Worm (Caenorhabditis elegans) whole organism, L2 larva: ENCODE results near the gene algn-3.

Source experiments
- C34F6.9 ChIP-seq: fragments of 150-350 bp; optimal IDR thresholded peaks from 2 replicates; lab custom pipeline; 2014; ENCODE audit warnings: missing biosample characterization, missing genetic modification characterization
- F13H6.1 ChIP-seq: sonication (generic microtip); optimal IDR thresholded peaks from 2 replicates; lab custom pipeline; 2016; ENCODE audit warnings: missing genetic modification characterization, missing compliant biosample characterization
- alr-1 ChIP-seq: fragments of 150-350 bp; optimal IDR thresholded peaks from 2 replicates; lab custom pipeline; 2014; ENCODE audit warnings: missing biosample characterization, missing genetic modification characterization
- aly-2 ChIP-seq: fragments of 150-350 bp; optimal IDR thresholded peaks from 2 replicates; lab custom pipeline; 2014; ENCODE audit warnings: missing biosample characterization, missing genetic modification characterization
- ama-1 ChIP-seq: fragments of 150-350 bp; optimal IDR thresholded peaks from 2 replicates; lab custom pipeline; 2018; ENCODE audit warnings: inconsistent platforms
- ceh-16 ChIP-seq: fragments of 150-350 bp; optimal IDR thresholded peaks from 2 replicates; lab custom pipeline; 2014; ENCODE audit warnings: missing biosample characterization, missing genetic modification characterization
- crh-2 ChIP-seq: sonication (generic microtip); optimal IDR thresholded peaks from 2 replicates; lab custom pipeline; 2017; ENCODE audit warnings: missing biosample characterization, missing genetic modification characterization
- dmd-4 ChIP-seq: sonication (generic microtip); optimal IDR thresholded peaks from 2 replicates; lab custom pipeline; 2017; ENCODE audit warnings: missing biosample characterization, missing genetic modification characterization
- elt-1 ChIP-seq: fragments of 150-350 bp; optimal IDR thresholded peaks from 2 replicates; lab custom pipeline; 2014; ENCODE audit warnings: missing biosample characterization, missing genetic modification characterization
- fos-1 ChIP-seq: fragments of 150-350 bp; optimal IDR thresholded peaks from 2 replicates; lab custom pipeline; 2014; ENCODE audit warnings: missing biosample characterization, missing genetic modification characterization
- gmeb-1 ChIP-seq: fragments of 150-350 bp; optimal IDR thresholded peaks from 2 replicates; lab custom pipeline; 2014; ENCODE audit warnings: missing biosample characterization, missing genetic modification characterization
- lin-11 ChIP-seq: fragments of 150-350 bp; sonication (generic microtip); optimal IDR thresholded peaks from 2 replicates; lab custom pipeline; 2014; ENCODE audit warnings: missing biosample characterization, missing genetic modification characterization, inconsistent platforms, mixed read lengths
- lin-13 ChIP-seq: fragments of 150-350 bp; optimal IDR thresholded peaks from 2 replicates; lab custom pipeline; 2014; ENCODE audit warnings: missing biosample characterization, missing genetic modification reagents, missing genetic modification characterization
- lsy-2 ChIP-seq, 2 experiments: fragments of 150-350 bp in 1 of 2; sonication (generic microtip) in 1 of 2; optimal IDR thresholded peaks; 2 replicates each; lab custom pipeline; 2014 to 2017; ENCODE audit warnings: missing biosample characterization in 2 of 2, missing genetic modification characterization in 2 of 2
- mab-5 ChIP-seq: fragments of 150-350 bp; optimal IDR thresholded peaks from 2 replicates; lab custom pipeline; 2014; ENCODE audit warnings: missing biosample characterization, missing genetic modification characterization
- mbf-1 ChIP-seq: sonication (generic microtip); optimal IDR thresholded peaks from 2 replicates; lab custom pipeline; 2017; ENCODE audit warnings: missing biosample characterization, missing genetic modification characterization
- mdl-1 ChIP-seq, 2 experiments: fragments of 150-350 bp in 1 of 2; sonication (generic microtip) in 1 of 2; optimal IDR thresholded peaks; 2 replicates each; lab custom pipeline; 2017; ENCODE audit warnings: missing biosample characterization in 2 of 2, missing genetic modification characterization in 2 of 2
- nhr-10 ChIP-seq: sonication (generic microtip); optimal IDR thresholded peaks from 2 replicates; lab custom pipeline; 2017; ENCODE audit warnings: missing biosample characterization, missing genetic modification characterization
- nhr-11 ChIP-seq: fragments of 150-350 bp; optimal IDR thresholded peaks from 2 replicates; lab custom pipeline; 2014; ENCODE audit warnings: missing biosample characterization, missing genetic modification characterization
- nhr-12 ChIP-seq: fragments of 150-350 bp; optimal IDR thresholded peaks from 2 replicates; lab custom pipeline; 2014; ENCODE audit warnings: missing biosample characterization, missing genetic modification characterization
- nhr-129 ChIP-seq: fragments of 150-350 bp; optimal IDR thresholded peaks from 2 replicates; lab custom pipeline; 2014; ENCODE audit warnings: missing biosample characterization, missing genetic modification characterization
- nhr-21 ChIP-seq: fragments of 150-350 bp; optimal IDR thresholded peaks from 2 replicates; lab custom pipeline; 2014; ENCODE audit warnings: missing biosample characterization, missing genetic modification characterization
- nhr-23 ChIP-seq: fragments of 150-350 bp; optimal IDR thresholded peaks from 2 replicates; lab custom pipeline; 2014; ENCODE audit warnings: missing biosample characterization, missing genetic modification reagents, missing genetic modification characterization
- nhr-237 ChIP-seq: fragments of 150-350 bp; optimal IDR thresholded peaks from 2 replicates; lab custom pipeline; 2014; ENCODE audit warnings: missing biosample characterization, missing genetic modification characterization
- nhr-25 ChIP-seq: fragments of 150-350 bp; sonication (generic microtip); optimal IDR thresholded peaks from 3 replicates; lab custom pipeline; 2014; ENCODE audit warnings: missing biosample characterization, missing genetic modification characterization
- nhr-6 ChIP-seq: fragments of 150-350 bp; optimal IDR thresholded peaks from 2 replicates; lab custom pipeline; 2014; ENCODE audit warnings: missing biosample characterization, missing genetic modification characterization
- nhr-77 ChIP-seq: fragments of 150-350 bp; optimal IDR thresholded peaks from 2 replicates; lab custom pipeline; 2014; ENCODE audit warnings: missing biosample characterization, missing genetic modification characterization
- peb-1 ChIP-seq: fragments of 150-350 bp; optimal IDR thresholded peaks from 2 replicates; lab custom pipeline; 2014; ENCODE audit warnings: missing biosample characterization, missing genetic modification characterization
- sem-4 ChIP-seq: fragments of 150-350 bp; optimal IDR thresholded peaks from 2 replicates; lab custom pipeline; 2014; ENCODE audit warnings: missing biosample characterization, missing genetic modification reagents, missing genetic modification characterization
- skn-1 ChIP-seq: sonication (generic microtip); optimal IDR thresholded peaks from 2 replicates; lab custom pipeline; 2017; ENCODE audit warnings: missing biosample characterization, missing genetic modification characterization
- sma-9 ChIP-seq, 2 experiments: fragments of 150-350 bp in 1 of 2; sonication (generic microtip) in 1 of 2; optimal IDR thresholded peaks; 2 replicates each; lab custom pipeline; 2014 to 2016; ENCODE audit warnings: missing genetic modification characterization in 2 of 2, mild to moderate bottlenecking in 1 of 2, missing biosample characterization in 1 of 2, missing compliant biosample characterization in 1 of 2, missing genetic modification reagents in 1 of 2, moderate library complexity in 1 of 2
- snpc-4 ChIP-seq: fragments of 150-350 bp; optimal IDR thresholded peaks from 2 replicates; lab custom pipeline; 2014; ENCODE audit warnings: missing biosample characterization, missing genetic modification characterization
- unc-39 ChIP-seq: fragments of 150-350 bp; optimal IDR thresholded peaks from 2 replicates; lab custom pipeline; 2014; ENCODE audit warnings: missing biosample characterization, missing genetic modification characterization
- unc-55 ChIP-seq: fragments of 150-350 bp; sonication (generic microtip); optimal IDR thresholded peaks from 3 replicates; lab custom pipeline; 2014; ENCODE audit warnings: missing biosample characterization, missing genetic modification reagents, missing genetic modification characterization
- unc-62 ChIP-seq: fragments of 150-350 bp; optimal IDR thresholded peaks from 2 replicates; lab custom pipeline; 2014; ENCODE audit warnings: missing biosample characterization, missing genetic modification reagents, missing genetic modification characterization
- ztf-1 ChIP-seq: fragments of 200-800 bp; sonication (Bioruptor generic); conservative IDR thresholded peaks from 2 replicates; pipeline ENCODE4 v1.3.6; 2022; ENCODE audit warnings: missing genetic modification characterization, missing compliant biosample characterization
- ztf-11 ChIP-seq: sonication (generic microtip); optimal IDR thresholded peaks from 2 replicates; lab custom pipeline; 2017; ENCODE audit warnings: missing biosample characterization, missing genetic modification characterization

algn-3 gene

DNA sequence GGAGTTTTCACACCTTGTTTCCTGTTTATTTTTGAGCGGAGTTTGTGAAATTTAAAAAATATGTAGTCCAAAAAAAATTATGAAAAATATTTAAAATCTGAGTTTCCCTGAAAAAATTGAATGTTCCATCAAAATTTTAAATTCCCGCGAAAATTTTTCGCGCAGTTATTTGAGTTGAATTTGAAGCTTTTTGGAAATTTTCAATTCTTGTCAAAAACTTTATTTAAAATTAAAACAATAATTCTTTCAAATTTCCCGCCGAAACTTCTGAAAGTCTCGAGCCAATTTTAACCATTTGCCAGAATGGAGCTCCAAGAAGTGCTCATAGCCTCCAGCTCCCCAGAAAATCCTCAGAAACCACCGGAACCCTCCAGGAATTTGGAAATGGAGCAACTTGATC, 28.2 kb downstream of the algn-3 start, which contains the start of gene gur-4:
Gene gur-4, plus strand, starts transcription at position 301 of the 400 bp plus-strand sequence.
- TF ChIP-seq nhr-23 (tag; lab: Kevin White, UChicago) (no peak), nhr-12 (tag; lab: Kevin White, UChicago) (no peak), unc-39 (tag; lab: Kevin White, UChicago) (no peak), sem-4 (tag; lab: Kevin White, UChicago) (no peak), nhr-237 (no peak), ceh-16 (tag; lab: Kevin White, UChicago) (no peak)

DNA sequence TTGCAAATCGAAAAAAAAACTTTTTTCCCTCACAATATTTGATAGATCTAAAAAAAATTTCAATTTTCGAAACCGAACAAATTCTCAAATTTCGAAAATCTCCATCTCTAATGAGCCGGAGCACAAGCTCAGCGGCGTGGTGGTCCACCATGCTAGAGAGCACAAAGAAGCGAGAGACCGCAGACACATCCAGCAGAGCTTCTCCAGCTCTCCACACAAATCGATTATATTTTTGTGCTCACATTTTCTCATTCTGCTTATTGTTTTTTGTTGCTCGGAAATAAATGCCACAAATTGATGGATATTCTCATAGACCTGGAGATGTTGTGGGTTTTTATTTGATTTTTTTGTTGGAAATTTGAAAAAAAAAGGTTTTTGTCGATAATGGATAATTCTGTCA, 30.5 kb downstream of the algn-3 start:
- TF ChIP-seq nhr-10 (tag; lab: Kevin White, UChicago) (no peak), fos-1 (tag; lab: Kevin White, UChicago) (no peak), mbf-1 (tag; lab: Kevin White, UChicago) (no peak), peb-1 (no peak), unc-55 (GFP tag; lab: Kevin White, UChicago) (peak; percentile 30), lsy-2 (tag; optimal IDR thresholded peaks at IDR 0.05; lab: Kevin White, UChicago) (peak in 1 of 2 experiments; percentile 11), snpc-4 (tag; lab: Kevin White, UChicago) (no peak), ceh-16 (tag; lab: Kevin White, UChicago) (no peak), aly-2 (tag; lab: Kevin White, UChicago) (no peak), unc-62 (GFP tag; lab: Kevin White, UChicago) (no peak), C34F6.9 (tag; lab: Kevin White, UChicago) (peak; percentile 53), nhr-23 (tag; lab: Kevin White, UChicago) (no peak)

DNA sequence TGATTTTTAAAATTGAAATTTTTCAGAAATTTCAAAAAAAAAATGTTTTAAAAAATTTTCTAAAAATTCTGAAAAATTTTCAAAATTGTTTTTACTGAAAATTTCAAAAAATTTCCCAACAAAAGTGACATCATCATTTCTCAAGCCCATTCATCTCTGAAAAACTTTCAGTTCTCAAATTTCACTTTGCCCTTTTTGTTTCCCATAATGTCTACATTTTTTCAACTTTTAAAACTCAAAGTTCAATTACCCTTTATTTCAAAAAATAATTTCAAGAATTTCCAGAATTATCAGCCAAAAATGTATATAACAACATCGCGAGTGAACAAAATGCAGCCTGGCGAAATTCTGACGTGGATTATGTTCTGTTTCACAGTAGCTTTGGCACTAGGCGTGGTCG, 31.7 kb downstream of the algn-3 start, which contains the start of gene bkip-1:
Gene bkip-1, plus strand, starts transcription at position 301 of the 400 bp plus-strand sequence.
- TF ChIP-seq crh-2 (tag; lab: Kevin White, UChicago) (no peak), ztf-1 (GFP tag; lab: Robert Waterston, UW) (no peak), ama-1 (no peak), peb-1 (no peak), sem-4 (tag; lab: Kevin White, UChicago) (no peak), alr-1 (no peak), elt-1 (tag; lab: Kevin White, UChicago) (no peak), nhr-6 (no peak), ceh-16 (tag; lab: Kevin White, UChicago) (no peak), nhr-10 (tag; lab: Kevin White, UChicago) (no peak), nhr-12 (tag; lab: Kevin White, UChicago) (no peak), C34F6.9 (tag; lab: Kevin White, UChicago) (no peak), dmd-4 (tag; lab: Kevin White, UChicago) (no peak), ztf-11 (tag; lab: Kevin White, UChicago) (no peak), mbf-1 (tag; lab: Kevin White, UChicago) (no peak), mab-5 (no peak)

DNA sequence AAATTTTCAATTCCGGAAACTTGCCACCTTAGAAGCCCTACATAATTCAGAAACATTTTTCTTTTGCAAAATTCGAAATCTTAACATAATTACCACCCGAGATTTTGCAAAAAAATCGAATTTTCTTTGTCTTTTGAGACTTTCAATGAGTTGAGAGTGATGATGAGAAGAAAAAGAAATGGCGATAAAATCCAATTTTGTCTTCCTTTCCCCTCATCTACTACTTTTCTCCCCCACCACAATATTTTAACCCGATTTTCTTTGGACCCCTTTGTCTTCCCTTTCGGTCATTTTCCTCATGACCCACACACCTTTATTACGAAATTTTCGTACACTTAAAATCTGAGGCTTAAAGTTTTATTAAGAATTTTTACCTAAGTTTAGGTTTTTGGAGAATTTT, 34.3 kb downstream of the algn-3 start:
- TF ChIP-seq gmeb-1 (no peak), C34F6.9 (tag; lab: Kevin White, UChicago) (no peak), aly-2 (tag; lab: Kevin White, UChicago) (no peak), ceh-16 (tag; lab: Kevin White, UChicago) (no peak), unc-62 (GFP tag; lab: Kevin White, UChicago) (no peak), sem-4 (tag; lab: Kevin White, UChicago) (no peak), mbf-1 (tag; lab: Kevin White, UChicago) (no peak)
- TF ChIP-seq, all 48 proteins: peak for 0

DNA sequence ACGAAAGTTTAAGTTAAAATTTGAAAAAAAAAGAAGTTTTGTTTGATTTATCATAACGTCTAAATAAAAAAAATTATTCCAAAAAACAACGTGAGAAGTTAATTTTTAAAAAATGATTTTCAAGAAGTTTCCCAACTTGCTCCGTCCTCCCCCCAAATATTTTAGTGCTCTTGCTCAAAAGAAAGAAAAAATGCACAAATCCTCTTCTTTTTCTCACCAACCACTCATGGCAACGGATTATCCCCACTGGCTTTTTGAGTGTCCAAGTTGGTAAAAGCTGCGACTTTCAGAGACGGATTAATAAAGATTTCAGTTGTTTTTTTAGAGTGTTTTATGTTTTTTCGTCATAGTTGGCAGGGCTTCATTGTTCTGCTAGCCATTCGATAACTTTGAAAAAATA, 35.1 kb downstream of the algn-3 start, which contains the start of gene Y39G8C.2:
Gene Y39G8C.2, minus strand, starts transcription at position 101 of the 400 bp plus-strand sequence.
- no peak for TF ChIP-seq nhr-237
- no peak for TF ChIP-seq nhr-129
- no peak for TF ChIP-seq mdl-1 (tag; optimal IDR thresholded peaks at IDR 0.05; lab: Kevin White, UChicago)
- TF ChIP-seq aly-2 (tag; lab: Kevin White, UChicago) = no peak
- TF ChIP-seq lin-13 (GFP tag; lab: Kevin White, UChicago) = no peak
- no peak for TF ChIP-seq nhr-25 (tag; lab: Kevin White, UChicago)
- TF ChIP-seq nhr-77 = no peak
- no peak for TF ChIP-seq fos-1 (tag; lab: Kevin White, UChicago)
- no peak for TF ChIP-seq lsy-2 (tag; optimal IDR thresholded peaks at IDR 0.05; lab: Kevin White, UChicago)
- no peak for TF ChIP-seq nhr-10 (tag; lab: Kevin White, UChicago)
- TF ChIP-seq F13H6.1 (tag; lab: Kevin White, UChicago) = no peak
- TF ChIP-seq nhr-21 = no peak
- no peak for TF ChIP-seq skn-1 (tag; lab: Kevin White, UChicago)
- no peak for TF ChIP-seq mab-5
- no peak for TF ChIP-seq sma-9 (GFP tag; optimal IDR thresholded peaks at IDR 0.05; lab: Kevin White, UChicago)
- no peak for TF ChIP-seq sma-9 (tag; optimal IDR thresholded peaks at IDR 0.05; lab: Kevin White, UChicago)
- TF ChIP-seq ztf-11 (tag; lab: Kevin White, UChicago) = no peak
- no peak for TF ChIP-seq nhr-11
- no peak for TF ChIP-seq lin-11 (tag; lab: Kevin White, UChicago)
